Worm (Caenorhabditis elegans) whole organism, young adult: Measurements from ENCODE around the gene srw-108.

ENCODE experiments used
- bed-1 ChIP-seq: fragments of 200-800 bp; sonication (Bioruptor generic); IDR thresholded peaks from 2 replicates; pipeline ENCODE4 v1.3.6; 2022; ENCODE audit warnings: missing genetic modification reagents, missing genetic modification characterization, missing compliant biosample characterization
- lsy-27 ChIP-seq: sonication (generic microtip); optimal IDR thresholded peaks from 2 replicates; lab custom pipeline; 2017; ENCODE audit warnings: missing genetic modification characterization, mild to moderate bottlenecking, missing compliant biosample characterization, antibody characterized with exemption, missing genotype, borderline replicate concordance; ENCODE audit not compliant: insufficient read depth
- mxl-1 ChIP-seq: sonication (generic microtip); optimal IDR thresholded peaks from 2 replicates; lab custom pipeline; 2016; ENCODE audit warnings: missing genetic modification characterization, missing compliant biosample characterization
- nfya-1 ChIP-seq: sonication (generic microtip); optimal IDR thresholded peaks from 2 replicates; lab custom pipeline; 2017; ENCODE audit warnings: antibody characterized with exemption, missing compliant biosample characterization, missing genetic modification characterization, borderline replicate concordance; ENCODE audit not compliant: insufficient read depth
- pbrm-1 ChIP-seq: fragments of 200-800 bp; sonication (Bioruptor generic); IDR thresholded peaks from 2 replicates; pipeline ENCODE4 v1.3.6; 2022; ENCODE audit warnings: missing genetic modification reagents, missing genetic modification characterization, missing compliant biosample characterization
- snpc-4 ChIP-seq, 5 experiments: fragments of 150-350 bp in 1 of 5; sonication (generic microtip) in 4 of 5; optimal IDR thresholded peaks; 2 replicates each; lab custom pipeline; 2014 to 2018; ENCODE audit warnings: missing genetic modification characterization in 5 of 5, missing biosample characterization in 3 of 5, antibody characterized with exemption in 2 of 5, mild to moderate bottlenecking in 2 of 5, missing compliant biosample characterization in 2 of 5, missing genotype in 2 of 5, moderate library complexity in 2 of 5, missing genetic modification reagents in 1 of 5
- ztf-25 ChIP-seq: fragments of 200-800 bp; sonication (Bioruptor generic); IDR thresholded peaks from 2 replicates; pipeline ENCODE4 v1.3.6; 2022; ENCODE audit warnings: missing genetic modification reagents, missing genetic modification characterization, missing compliant biosample characterization

DNA sequence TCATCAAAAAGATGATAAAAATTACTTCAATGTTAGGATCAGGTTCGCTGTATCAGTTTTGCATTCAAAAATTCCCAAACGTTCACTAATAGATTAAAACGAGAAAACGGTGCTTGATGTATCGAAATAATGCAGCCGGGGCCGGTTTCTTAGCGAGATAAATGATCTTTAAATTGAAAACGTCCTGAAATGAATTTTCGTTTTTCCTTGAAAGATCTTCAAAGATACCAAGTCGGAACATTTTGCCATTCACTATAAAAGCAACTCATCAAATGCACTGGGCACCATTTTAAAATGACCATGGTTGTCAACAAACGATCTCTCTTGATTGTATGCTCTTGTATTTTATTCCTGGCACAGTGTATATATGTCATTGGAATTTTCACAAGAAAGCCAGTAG is 48.4 kb downstream of the srw-108 start, which contains the start of gene K06H6.5:
- TF ChIP-seq lsy-27 (tag; lab: Kevin White, UChicago), result no peak
- no peak for TF ChIP-seq snpc-4 (GFP tag; optimal IDR thresholded peaks at IDR 0.05; lab: Kevin White, UChicago)
- TF ChIP-seq snpc-4 (tag; optimal IDR thresholded peaks at IDR 0.05; lab: Kevin White, UChicago), result no peak
- TF ChIP-seq bed-1 (GFP tag; lab: Robert Waterston, UW), result no peak
- TF ChIP-seq mxl-1 (tag; lab: Kevin White, UChicago), result no peak
- no peak for TF ChIP-seq pbrm-1 (GFP tag; lab: Robert Waterston, UW)
- TF ChIP-seq ztf-25 (GFP tag; lab: Robert Waterston, UW), result no peak
- TF ChIP-seq nfya-1, result no peak
